Worm (Caenorhabditis elegans): Measurements from ENCODE around the gene cht-5.

Gene cht-5

DNA sequence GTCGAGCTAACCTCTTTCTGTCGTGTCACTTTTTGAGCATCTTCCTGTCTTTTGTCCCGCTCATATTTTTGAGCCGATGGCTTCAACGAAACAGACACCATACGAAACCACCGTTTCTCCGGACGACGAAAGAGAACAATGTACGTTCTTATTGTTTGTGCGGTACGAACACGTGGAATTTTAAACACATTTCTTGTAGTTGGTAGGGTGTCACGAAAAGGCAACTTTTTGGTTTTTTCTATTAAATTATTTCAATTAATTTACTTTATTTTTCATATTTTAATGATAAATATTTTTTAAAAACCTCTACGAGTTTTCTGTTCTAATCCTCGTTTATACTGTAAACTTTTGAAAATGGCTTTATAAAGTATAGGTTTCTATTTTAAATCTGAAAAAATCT lies 23.3 kb upstream of the cht-5 start, which contains the start of gene R04B5.11:
Gene R04B5.11 (minus strand): TSS at position 101 of the 400 bp plus-strand sequence.
- TF ChIP-seq dao-5 (tag; optimal IDR thresholded peaks at IDR 0.05) (no peak), W03F9.2 (tag; optimal IDR thresholded peaks at IDR 0.05) (no peak), him-1 (tag; optimal IDR thresholded peaks at IDR 0.05) (no peak)

DNA sequence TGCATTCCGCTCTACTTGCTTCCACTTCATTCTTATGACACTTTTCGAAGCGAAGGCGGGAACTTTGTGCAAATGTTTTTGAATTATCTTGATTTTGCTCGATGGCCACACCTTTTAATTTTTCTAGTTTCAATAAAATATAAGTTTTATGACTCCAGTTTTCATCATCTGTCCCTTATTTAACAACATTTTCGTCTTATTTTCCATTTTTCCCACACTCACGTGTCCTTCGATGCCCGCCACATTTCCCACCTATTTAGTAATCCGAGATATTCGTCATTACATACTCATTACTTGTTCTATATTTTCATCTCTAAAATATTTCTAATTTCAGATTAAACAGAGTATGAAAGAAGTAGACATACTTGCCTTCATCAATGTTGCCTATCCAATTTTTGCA lies 20.1 kb upstream of the cht-5 start, which contains the start of gene srd-49:
Gene srd-49 (plus strand): TSS at position 301 of the 400 bp plus-strand sequence.
- TF ChIP-seq dao-5 (tag; optimal IDR thresholded peaks at IDR 0.05) (no peak), W03F9.2 (tag; optimal IDR thresholded peaks at IDR 0.05) (no peak), him-1 (tag; optimal IDR thresholded peaks at IDR 0.05) (no peak)

DNA sequence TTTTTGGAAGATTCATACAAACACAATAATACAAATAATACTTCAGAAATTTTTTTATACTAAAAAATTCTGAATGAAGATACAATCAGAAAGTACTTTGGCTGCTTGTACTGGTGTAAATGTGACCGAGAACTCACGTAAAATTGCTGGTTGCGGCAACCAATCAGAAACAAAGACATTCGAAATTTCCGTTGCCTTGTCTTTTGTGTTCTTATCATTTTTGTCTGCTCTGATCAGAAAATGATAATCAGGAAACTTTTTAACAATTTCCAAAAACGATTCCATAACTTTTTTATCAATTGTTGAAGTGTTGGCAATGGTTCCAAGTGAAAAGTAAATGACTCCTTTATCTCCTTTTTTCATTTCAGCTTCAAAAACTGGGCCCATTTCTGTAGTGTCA lies 17.5 kb upstream of the cht-5 start:
- TF ChIP-seq W03F9.2 (tag; optimal IDR thresholded peaks at IDR 0.05) (no peak), him-1 (tag; optimal IDR thresholded peaks at IDR 0.05) (no peak), dao-5 (tag; optimal IDR thresholded peaks at IDR 0.05) (no peak)

DNA sequence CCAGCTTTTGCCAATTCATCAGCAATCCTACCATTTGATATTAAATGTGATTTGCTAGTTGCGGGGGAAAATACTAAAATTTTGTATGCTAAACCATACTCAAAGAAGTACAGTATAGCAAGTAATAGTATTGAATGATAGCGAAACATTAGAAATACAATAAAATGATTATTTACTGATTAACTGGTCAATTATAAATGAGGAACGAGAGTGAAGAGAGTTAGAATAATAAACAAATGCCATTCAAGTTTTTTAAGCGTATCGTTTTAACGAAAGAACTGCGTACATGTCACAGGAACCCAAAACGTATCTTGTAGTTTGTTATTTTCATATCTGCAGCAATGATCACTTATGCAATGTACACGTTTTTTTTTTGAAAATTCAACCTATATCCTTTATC lies 16.0 kb upstream of the cht-5 start, which contains the start of gene ugt-47:
Gene ugt-47 (minus strand): TSS at position 169 of the 400 bp plus-strand sequence.
- TF ChIP-seq W03F9.2 (tag; optimal IDR thresholded peaks at IDR 0.05): no peak
- no peak for TF ChIP-seq dao-5 (tag; optimal IDR thresholded peaks at IDR 0.05)
- no peak for TF ChIP-seq him-1 (tag; optimal IDR thresholded peaks at IDR 0.05)

DNA sequence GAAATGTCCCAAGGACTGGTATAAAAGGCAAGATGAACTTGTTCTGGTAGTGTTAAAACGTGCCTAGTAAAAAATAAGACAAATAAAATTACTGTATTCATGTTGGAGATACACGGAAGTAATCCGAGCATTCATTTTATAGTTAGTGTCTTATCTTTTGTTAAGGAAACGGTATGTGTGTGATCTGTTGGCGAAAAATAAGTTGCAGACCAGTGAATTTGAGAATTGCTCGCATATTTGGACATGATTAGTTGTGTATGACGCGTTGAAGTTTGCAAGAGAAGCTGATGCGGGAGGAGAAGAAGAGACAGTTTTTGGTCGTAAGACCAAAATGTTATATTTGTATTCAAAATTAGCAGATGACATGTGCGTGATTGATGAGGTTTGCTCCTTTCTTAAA lies 12.5 kb upstream of the cht-5 start, which contains the start of gene C08B6.14:
Gene C08B6.14 (minus strand): TSS at position 101 of the 400 bp plus-strand sequence.
- TF ChIP-seq W03F9.2 (tag; optimal IDR thresholded peaks at IDR 0.05): no peak
- TF ChIP-seq him-1 (tag; optimal IDR thresholded peaks at IDR 0.05): no peak
- no peak for TF ChIP-seq dao-5 (tag; optimal IDR thresholded peaks at IDR 0.05)

DNA sequence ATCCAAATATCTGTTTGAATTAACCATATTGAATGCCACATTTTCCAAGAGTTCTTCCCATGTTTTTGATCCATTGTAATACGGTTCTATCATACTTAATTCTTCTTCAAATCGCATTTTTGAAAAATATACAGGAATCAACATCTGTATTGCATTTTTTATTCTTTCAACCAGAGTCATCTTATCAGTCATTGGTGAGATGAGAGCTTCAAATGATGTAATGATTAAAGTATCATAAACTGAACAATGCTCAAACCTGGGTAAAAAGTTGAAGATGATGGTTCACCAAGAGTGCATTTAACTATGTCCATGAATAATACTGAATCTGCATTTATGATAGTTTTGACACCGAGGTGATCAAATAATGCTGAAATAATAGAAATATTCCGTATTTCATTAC lies 10.6 kb upstream of the cht-5 start:
- TF ChIP-seq dao-5 (tag; optimal IDR thresholded peaks at IDR 0.05): no peak
- no peak for TF ChIP-seq him-1 (tag; optimal IDR thresholded peaks at IDR 0.05)
- TF ChIP-seq W03F9.2 (tag; optimal IDR thresholded peaks at IDR 0.05): no peak

DNA sequence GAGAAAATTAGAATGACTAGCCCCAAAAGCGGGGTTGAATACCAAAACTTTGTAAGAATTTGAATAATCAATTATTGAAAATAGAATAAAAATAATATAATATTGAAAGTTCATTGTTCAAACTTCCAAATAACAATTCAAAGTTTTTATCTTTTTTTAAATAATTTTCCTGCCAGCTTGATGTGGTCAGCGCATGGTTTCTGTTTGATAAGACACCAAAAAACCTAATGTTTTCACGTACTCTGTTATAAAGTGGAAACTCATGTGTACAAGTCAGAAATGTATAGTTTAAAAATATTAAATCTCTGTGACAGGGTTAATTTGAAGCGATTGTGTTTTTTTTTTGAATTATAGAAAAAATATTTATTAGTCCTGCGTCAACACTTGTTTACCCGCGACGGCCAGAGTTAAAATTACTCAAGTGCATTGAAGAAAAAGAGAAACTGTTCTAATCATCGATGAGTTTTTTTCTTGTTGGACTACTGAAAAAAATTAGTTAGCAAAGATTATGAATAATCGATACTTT lies 9.6 kb upstream of the cht-5 start, which contains the start of gene ugt-17:
Gene ugt-17 (minus strand): TSS at position 180 of the 526 bp plus-strand sequence.
- TF ChIP-seq him-1 (tag; optimal IDR thresholded peaks at IDR 0.05) (no peak), W03F9.2 (tag; optimal IDR thresholded peaks at IDR 0.05) (no peak), dao-5 (tag; optimal IDR thresholded peaks at IDR 0.05) (no peak)

DNA sequence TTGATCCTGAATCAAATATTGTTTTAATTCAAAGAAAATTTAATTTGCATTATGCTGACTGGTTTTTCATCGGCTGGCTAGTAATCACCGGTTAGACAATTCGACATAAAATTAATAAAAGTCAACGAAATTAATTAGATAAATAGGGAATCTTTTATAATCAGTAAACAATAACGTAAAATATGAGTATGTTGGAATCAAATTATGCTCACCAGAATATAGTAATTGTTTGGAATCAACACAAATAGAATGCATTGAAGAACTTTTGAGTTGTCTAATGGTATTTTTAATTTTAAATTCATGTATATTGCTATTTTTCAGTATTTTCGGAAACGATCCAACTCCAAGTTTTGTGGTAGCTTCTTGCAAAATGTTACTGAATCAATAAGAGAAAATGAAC lies 9.0 kb upstream of the cht-5 start, which contains the start of gene C08B6.2:
Gene C08B6.2 (plus strand): TSS at position 301 of the 400 bp plus-strand sequence.
- no peak for TF ChIP-seq him-1 (tag; optimal IDR thresholded peaks at IDR 0.05)
- no peak for TF ChIP-seq W03F9.2 (tag; optimal IDR thresholded peaks at IDR 0.05)
- TF ChIP-seq dao-5 (tag; optimal IDR thresholded peaks at IDR 0.05): no peak

DNA sequence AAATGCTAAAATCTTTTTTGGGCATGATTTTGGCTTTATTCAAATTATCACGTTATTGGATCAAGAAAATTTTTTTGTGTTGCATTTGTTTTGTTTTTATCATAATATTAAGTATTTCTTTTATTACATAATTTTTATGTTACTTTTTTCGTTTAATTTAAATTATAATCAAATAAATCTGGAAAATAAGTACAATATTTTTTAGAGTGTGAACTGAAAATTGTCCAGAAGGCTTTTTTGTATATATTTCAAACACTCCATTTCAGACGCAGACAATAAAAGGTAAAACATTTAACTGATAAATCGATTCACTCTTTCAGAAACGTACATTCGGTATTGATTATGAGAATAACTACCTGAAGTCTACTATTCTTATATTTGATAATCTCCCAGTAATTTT lies 7.1 kb upstream of the cht-5 start, which contains the start of gene C08B6.11:
Gene C08B6.11 (plus strand): TSS at position 301 of the 400 bp plus-strand sequence.
- TF ChIP-seq him-1 (tag; optimal IDR thresholded peaks at IDR 0.05): no peak
- TF ChIP-seq W03F9.2 (tag; optimal IDR thresholded peaks at IDR 0.05): no peak
- no peak for TF ChIP-seq dao-5 (tag; optimal IDR thresholded peaks at IDR 0.05)

DNA sequence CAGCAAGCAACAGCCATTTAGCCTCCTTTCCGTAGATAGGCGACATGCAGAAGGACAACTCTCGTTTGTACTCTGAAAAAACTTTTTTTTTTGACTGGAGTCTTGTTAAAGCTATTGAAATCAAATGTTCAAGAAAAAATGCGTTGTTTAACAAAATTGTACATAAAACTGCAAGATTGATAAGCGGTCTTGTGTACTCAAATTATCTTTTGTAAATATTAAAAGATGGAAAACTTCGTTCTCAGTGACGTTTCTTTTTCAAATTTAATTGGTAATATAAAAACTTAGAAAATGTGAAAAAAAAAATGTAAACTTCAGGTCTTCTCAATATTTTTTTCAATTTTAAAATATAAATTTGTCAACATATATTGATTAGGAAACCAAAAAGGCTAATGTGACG lies 3.3 kb upstream of the cht-5 start:
- no peak for TF ChIP-seq him-1 (tag; optimal IDR thresholded peaks at IDR 0.05)
- no peak for TF ChIP-seq W03F9.2 (tag; optimal IDR thresholded peaks at IDR 0.05)
- no peak for TF ChIP-seq dao-5 (tag; optimal IDR thresholded peaks at IDR 0.05)

DNA sequence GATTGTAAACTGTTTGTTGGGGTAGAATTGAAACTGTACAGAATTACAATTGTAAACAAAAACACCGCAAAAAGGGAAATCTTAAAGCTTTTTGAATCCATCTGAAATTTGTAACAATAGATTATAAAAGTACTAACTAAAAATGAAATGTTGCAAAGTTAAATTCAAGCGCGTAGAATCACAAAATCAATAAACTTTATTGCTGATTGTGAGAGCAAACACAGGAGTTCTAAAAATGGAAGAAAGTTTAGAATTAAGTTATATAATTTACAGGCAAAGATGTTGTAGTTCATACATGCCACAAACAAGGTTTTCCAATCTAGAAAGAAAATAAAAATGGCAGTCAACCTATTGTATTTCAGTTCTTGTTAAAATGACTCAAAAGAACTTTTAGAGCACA lies 2.2 kb upstream of the cht-5 start, which contains the start of gene C08B6.3:
Gene C08B6.3 (minus strand): TSS at position 101 of the 400 bp plus-strand sequence.
- TF ChIP-seq W03F9.2 (tag; optimal IDR thresholded peaks at IDR 0.05) (no peak), dao-5 (tag; optimal IDR thresholded peaks at IDR 0.05) (no peak), him-1 (tag; optimal IDR thresholded peaks at IDR 0.05) (no peak)

DNA sequence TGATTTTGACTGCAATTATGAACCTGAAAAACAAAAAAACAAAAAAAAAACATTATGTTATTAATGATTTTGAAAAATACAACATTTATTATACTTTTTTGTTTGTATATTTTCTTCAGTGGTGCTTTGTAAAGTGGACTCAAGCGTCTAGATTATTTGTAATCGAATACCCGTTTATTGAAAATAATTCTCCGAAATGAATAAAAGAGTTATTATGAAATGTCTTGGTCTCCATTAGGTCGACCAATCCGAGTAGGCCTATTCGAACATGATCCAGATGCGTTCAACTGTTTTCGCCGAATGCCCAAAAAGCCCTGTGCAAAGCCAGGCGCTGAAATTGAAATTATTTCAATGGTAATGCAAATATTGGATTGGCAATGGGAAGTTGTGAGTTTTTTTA lies 3.0 kb downstream of the cht-5 start, which contains the start of gene C08B6.5:
Gene C08B6.5 (plus strand): TSS at position 301 of the 400 bp plus-strand sequence.
- TF ChIP-seq him-1 (tag; optimal IDR thresholded peaks at IDR 0.05): no peak
- TF ChIP-seq W03F9.2 (tag; optimal IDR thresholded peaks at IDR 0.05): no peak
- no peak for TF ChIP-seq dao-5 (tag; optimal IDR thresholded peaks at IDR 0.05)

DNA sequence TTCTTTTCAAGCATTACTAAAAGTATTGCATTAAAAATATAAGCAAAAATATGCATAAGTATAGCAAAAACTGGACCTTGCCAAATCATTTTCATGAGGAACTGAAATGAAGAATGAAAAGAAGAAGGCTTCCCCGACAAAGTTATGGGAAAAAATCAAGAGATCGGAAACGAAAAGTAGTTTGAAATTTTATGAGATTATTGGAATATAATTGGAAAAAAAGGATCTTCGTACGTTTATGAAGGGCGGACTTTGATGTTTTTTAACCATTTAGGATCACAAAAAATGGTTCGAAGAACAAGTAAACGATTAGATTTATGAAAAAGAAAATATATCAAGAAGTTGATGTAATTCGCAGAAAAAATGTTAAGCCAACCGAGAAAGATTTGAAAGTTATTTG lies 6.5 kb downstream of the cht-5 start, which contains the start of gene srxa-18:
Gene srxa-18 (minus strand): TSS at position 100 of the 400 bp plus-strand sequence.
- TF ChIP-seq W03F9.2 (tag; optimal IDR thresholded peaks at IDR 0.05) (no peak), him-1 (tag; optimal IDR thresholded peaks at IDR 0.05) (no peak), dao-5 (tag; optimal IDR thresholded peaks at IDR 0.05) (no peak)

DNA sequence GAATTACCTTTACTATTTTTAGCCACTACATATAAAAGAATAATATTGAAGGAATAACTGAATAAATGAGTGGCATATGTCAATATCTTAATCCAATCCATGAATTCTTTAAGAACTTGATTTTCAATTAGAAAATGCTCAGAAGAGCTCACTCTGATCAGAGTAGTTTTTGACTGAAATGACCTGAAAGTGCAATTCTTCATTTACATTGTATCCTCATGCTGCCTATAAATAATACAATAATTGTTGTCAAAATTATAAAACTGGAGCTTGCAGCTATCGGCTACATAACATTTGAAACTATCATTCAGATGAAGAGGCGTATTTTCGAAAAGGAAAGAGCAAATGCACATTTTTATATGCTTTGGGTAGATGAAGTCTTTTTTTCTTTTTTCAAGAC lies 8.2 kb downstream of the cht-5 start, which contains the start of gene srxa-19:
Gene srxa-19 (minus strand): TSS at position 101 of the 400 bp plus-strand sequence.
- TF ChIP-seq him-1 (tag; optimal IDR thresholded peaks at IDR 0.05) (no peak), W03F9.2 (tag; optimal IDR thresholded peaks at IDR 0.05) (no peak), dao-5 (tag; optimal IDR thresholded peaks at IDR 0.05) (no peak)

Measured in whole organism, L4/young adult.